Worm (Caenorhabditis elegans): Measurements from ENCODE around the gene ubc-7.

DNA sequence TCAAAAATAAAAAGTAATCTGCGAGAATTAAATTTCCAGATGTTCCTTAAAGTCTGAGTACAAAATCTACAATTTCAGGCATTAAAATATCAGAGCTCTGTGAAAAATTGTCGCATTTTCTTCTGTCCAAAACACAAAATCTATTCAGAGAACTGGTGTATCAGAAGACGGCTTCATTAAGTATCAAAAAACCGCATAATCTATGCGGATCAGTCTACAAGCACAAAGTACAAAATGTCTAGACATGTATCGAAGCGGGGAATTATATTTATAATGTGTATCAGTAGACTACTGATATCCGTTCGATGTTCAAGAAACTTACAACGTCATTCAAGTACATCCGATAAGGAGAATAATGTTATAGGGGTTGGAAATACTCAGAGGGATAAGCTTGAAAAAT is 38.6 kb upstream of the ubc-7 start:
- TF ChIP-seq zag-1 (tag; optimal IDR thresholded peaks at IDR 0.05) (no peak), elt-3 (tag; optimal IDR thresholded peaks at IDR 0.05) (no peak), fos-1 (tag; optimal IDR thresholded peaks at IDR 0.05) (no peak), nhr-11 (tag; optimal IDR thresholded peaks at IDR 0.05) (no peak), ceh-82 (tag; optimal IDR thresholded peaks at IDR 0.05) (no peak), nhr-237 (tag; optimal IDR thresholded peaks at IDR 0.05) (no peak), aly-2 (tag; optimal IDR thresholded peaks at IDR 0.05) (no peak), tbx-2 (tag; optimal IDR thresholded peaks at IDR 0.05) (no peak), ceh-16 (tag; optimal IDR thresholded peaks at IDR 0.05) (no peak), snpc-4 (tag; optimal IDR thresholded peaks at IDR 0.05) (no peak), ama-1 (optimal IDR thresholded peaks at IDR 0.05) (no peak), lin-15B (tag; optimal IDR thresholded peaks at IDR 0.05) (no peak), mdl-1 (tag; optimal IDR thresholded peaks at IDR 0.05) (no peak), elt-2 (tag; optimal IDR thresholded peaks at IDR 0.05) (no peak)
